Worm (Caenorhabditis elegans): ENCODE data around the gene Y73B6BL.289.

- no peak for TF ChIP-seq dmd-9 (GFP tag; IDR thresholded peaks at IDR 0.05)
- no peak for TF ChIP-seq nhr-10 (tag; optimal IDR thresholded peaks at IDR 0.05)
- no peak for TF ChIP-seq ces-1 (GFP tag; optimal IDR thresholded peaks at IDR 0.05)
- TF ChIP-seq fkh-10 (GFP tag; optimal IDR thresholded peaks at IDR 0.05): no peak
- no peak for TF ChIP-seq lir-3 (tag; optimal IDR thresholded peaks at IDR 0.05)
- TF ChIP-seq ceh-20 (GFP tag; IDR thresholded peaks at IDR 0.05): 0 out of 2 replicates have a peak, but pooled peaks have one; percentile 25
- TF ChIP-seq lin-39 (tag; optimal IDR thresholded peaks at IDR 0.05): no peak
- peak; percentile 17 for TF ChIP-seq dpl-1 (GFP tag; optimal IDR thresholded peaks at IDR 0.05)
- peak; percentile 38 for TF ChIP-seq dve-1 (tag; optimal IDR thresholded peaks at IDR 0.05; ENCODE audit: insufficient read depth)
- no peak for TF ChIP-seq nhr-237 (tag; optimal IDR thresholded peaks at IDR 0.05)
- no peak for TF ChIP-seq unc-39 (tag; optimal IDR thresholded peaks at IDR 0.05)
- no peak for TF ChIP-seq fos-1 (tag; optimal IDR thresholded peaks at IDR 0.05)
- TF ChIP-seq ceh-28 (tag; optimal IDR thresholded peaks at IDR 0.05): peak; percentile 69
- no peak for TF ChIP-seq mxl-2 (GFP tag; conservative IDR thresholded peaks at IDR 0.05)
These were observed 19.8 kb upstream of the Y73B6BL.289 start for ce11 chrIV:6327363-6328015.

All from whole organism, L4 larva.